Fruit fly (Drosophila melanogaster) whole organism, embryonic: ENCODE measurements around the gene CG14960.

Source experiments
- B-H2 ChIP-seq: fragments of 200-800 bp; sonication (Bioruptor generic); optimal IDR thresholded peaks from 2 replicates; lab custom pipeline; 2018; ENCODE audit warnings: missing biosample characterization, mild to moderate bottlenecking, missing genetic modification characterization
- BEAF-32 ChIP-seq: fragments of 200-800 bp; sonication (Bioruptor generic); optimal IDR thresholded peaks from 3 replicates; lab custom pipeline; 2017; ENCODE audit warnings: missing biosample characterization, missing genetic modification characterization, mild to moderate bottlenecking, moderate library complexity, missing genetic modification reagents
- CG10462 ChIP-seq: fragments of 200-800 bp; sonication (Bioruptor generic); optimal IDR thresholded peaks from 2 replicates; lab custom pipeline; 2016; ENCODE audit warnings: missing biosample characterization, missing genetic modification characterization
- CG11398 ChIP-seq: fragments of 200-800 bp; sonication (Bioruptor generic); optimal IDR thresholded peaks from 2 replicates; lab custom pipeline; 2016; ENCODE audit warnings: missing biosample characterization, missing genetic modification characterization
- CG12942 ChIP-seq: fragments of 200-800 bp; sonication (Bioruptor generic); optimal IDR thresholded peaks from 3 replicates; lab custom pipeline; 2016; ENCODE audit warnings: missing biosample characterization, missing genetic modification characterization
- CG13775 ChIP-seq: fragments of 200-800 bp; sonication (Bioruptor generic); optimal IDR thresholded peaks from 3 replicates; lab custom pipeline; 2017; ENCODE audit warnings: missing biosample characterization, mild to moderate bottlenecking, missing genetic modification characterization
- CG1529 ChIP-seq: fragments of 200-800 bp; sonication (Bioruptor generic); optimal IDR thresholded peaks from 3 replicates; lab custom pipeline; 2018; ENCODE audit warnings: missing biosample characterization, missing genetic modification characterization
- CG2202 ChIP-seq: fragments of 200-800 bp; sonication (Bioruptor generic); optimal IDR thresholded peaks from 2 replicates; lab custom pipeline; 2018; ENCODE audit warnings: missing biosample characterization, mild to moderate bottlenecking, missing genetic modification characterization
- CG30431 ChIP-seq: fragments of 200-800 bp; sonication (Bioruptor generic); optimal IDR thresholded peaks from 2 replicates; lab custom pipeline; 2017; ENCODE audit warnings: missing biosample characterization, missing genetic modification characterization
- CG31388 ChIP-seq: fragments of 200-800 bp; sonication (Bioruptor generic); optimal IDR thresholded peaks from 2 replicates; lab custom pipeline; 2016; ENCODE audit warnings: missing biosample characterization, missing genetic modification characterization
- CG32772 ChIP-seq: fragments of 200-800 bp; sonication (Bioruptor generic); IDR thresholded peaks from 2 replicates; pipeline ENCODE4 v1.3.6; 2022; ENCODE audit warnings: missing biosample characterization, missing genetic modification characterization
- CG3407 ChIP-seq: fragments of 200-800 bp; sonication (Bioruptor generic); optimal IDR thresholded peaks from 2 replicates; lab custom pipeline; 2018; ENCODE audit warnings: missing biosample characterization, mild to moderate bottlenecking, missing genetic modification characterization
- CG4707 ChIP-seq: fragments of 200-800 bp; sonication (Bioruptor generic); optimal IDR thresholded peaks from 2 replicates; lab custom pipeline; 2018; ENCODE audit warnings: missing biosample characterization, mild to moderate bottlenecking, missing genetic modification characterization, moderate library complexity
- CG5245 ChIP-seq: fragments of 200-800 bp; sonication (Bioruptor generic); optimal IDR thresholded peaks from 3 replicates; lab custom pipeline; 2016; ENCODE audit warnings: missing biosample characterization, missing genetic modification characterization
- CG6254 ChIP-seq: fragments of 200-800 bp; sonication (Bioruptor generic); optimal IDR thresholded peaks from 3 replicates; lab custom pipeline; 2017; ENCODE audit warnings: mild to moderate bottlenecking, missing biosample characterization, missing genetic modification reagents, missing genetic modification characterization
- CG7839 ChIP-seq: fragments of 200-800 bp; sonication (Bioruptor generic); optimal IDR thresholded peaks from 3 replicates; lab custom pipeline; 2018; ENCODE audit warnings: missing biosample characterization, mild to moderate bottlenecking, missing genetic modification characterization, moderate library complexity
- CG8388 ChIP-seq: fragments of 200-800 bp; sonication (Bioruptor generic); optimal IDR thresholded peaks from 2 replicates; lab custom pipeline; 2019; ENCODE audit warnings: missing biosample characterization, mild to moderate bottlenecking, missing genetic modification characterization, moderate library complexity
- CG8924 ChIP-seq: fragments of 200-800 bp; optimal IDR thresholded peaks from 3 replicates; lab custom pipeline; 2019; ENCODE audit warnings: missing biosample characterization, mild to moderate bottlenecking, missing genetic modification characterization, moderate library complexity
- CG9876 ChIP-seq: fragments of 200-800 bp; sonication (Bioruptor generic); optimal IDR thresholded peaks from 2 replicates; lab custom pipeline; 2016; ENCODE audit warnings: missing biosample characterization, missing genetic modification characterization
- D ChIP-seq, 2 experiments: fragments of 200-800 bp in 1 of 2; fragments of >200 bp in 1 of 2; sonication (Bioruptor generic) in 1 of 2; optimal IDR thresholded peaks; 2 replicates in 1 of 2; 3 replicates in 1 of 2; lab custom pipeline; 2017; ENCODE audit warnings: mild to moderate bottlenecking in 1 of 2, missing biosample characterization in 1 of 2, missing genetic modification characterization in 1 of 2, missing genetic modification reagents in 1 of 2
- D19A ChIP-seq: fragments of 200-800 bp; optimal IDR thresholded peaks from 3 replicates; lab custom pipeline; 2019; ENCODE audit warnings: missing biosample characterization, mild to moderate bottlenecking, missing genetic modification characterization, moderate library complexity
- Dip3 ChIP-seq: fragments of 200-800 bp; sonication (Bioruptor generic); optimal IDR thresholded peaks from 3 replicates; lab custom pipeline; 2016; ENCODE audit warnings: missing biosample characterization, missing genetic modification characterization
- Gug ChIP-seq: fragments of 200-800 bp; sonication (Bioruptor generic); IDR thresholded peaks from 4 replicates; pipeline ENCODE4 v1.3.6; 2022; ENCODE audit warnings: missing biosample characterization, missing genetic modification characterization
- HHEX ChIP-seq: fragments of 200-800 bp; sonication (Bioruptor generic); optimal IDR thresholded peaks from 3 replicates; lab custom pipeline; 2017; ENCODE audit warnings: missing biosample characterization, mild to moderate bottlenecking, missing genetic modification characterization, missing genetic modification reagents
- Hmr ChIP-seq: fragments of 200-800 bp; sonication (Bioruptor generic); optimal IDR thresholded peaks from 3 replicates; lab custom pipeline; 2017; ENCODE audit warnings: mild to moderate bottlenecking, missing biosample characterization, missing genetic modification reagents, missing genetic modification characterization
- Hsf ChIP-seq: fragments of 200-800 bp; sonication (Bioruptor generic); optimal IDR thresholded peaks from 3 replicates; lab custom pipeline; 2016; ENCODE audit warnings: missing biosample characterization, missing genetic modification characterization
- Jarid2 ChIP-seq: fragments of 200-800 bp; sonication (Bioruptor generic); optimal IDR thresholded peaks from 3 replicates; lab custom pipeline; 2017; ENCODE audit warnings: mild to moderate bottlenecking, missing biosample characterization, missing genetic modification reagents, missing genetic modification characterization
- Max ChIP-seq: fragments of 200-800 bp; sonication (Bioruptor generic); optimal IDR thresholded peaks from 2 replicates; lab custom pipeline; 2016; ENCODE audit warnings: missing biosample characterization, mild to moderate bottlenecking, missing genetic modification characterization
- Med ChIP-seq: fragments of 200-800 bp; sonication (Bioruptor generic); peaks from one replicate; lab custom pipeline; 2016; ENCODE audit warnings: missing biosample characterization, missing genetic modification characterization, mild to moderate bottlenecking, inconsistent platforms, moderate library complexity
- Mes4 ChIP-seq: fragments of 200-800 bp; sonication (Bioruptor generic); optimal IDR thresholded peaks from 2 replicates; lab custom pipeline; 2016; ENCODE audit warnings: missing biosample characterization, missing genetic modification characterization
- Nf-YC ChIP-seq: fragments of 200-800 bp; optimal IDR thresholded peaks from 3 replicates; lab custom pipeline; 2019; ENCODE audit warnings: missing biosample characterization, mild to moderate bottlenecking, missing genetic modification characterization, moderate library complexity
- PHDP ChIP-seq: fragments of 200-800 bp; sonication (Bioruptor generic); optimal IDR thresholded peaks from 3 replicates; lab custom pipeline; 2018; ENCODE audit warnings: missing biosample characterization, mild to moderate bottlenecking, missing genetic modification characterization, moderate library complexity
- Rfx ChIP-seq: fragments of 200-800 bp; sonication (Bioruptor generic); IDR thresholded peaks from 2 replicates; pipeline ENCODE4 v1.3.6; 2022; ENCODE audit warnings: missing biosample characterization, missing genetic modification characterization
- Sox100B ChIP-seq: fragments of 200-800 bp; sonication (Bioruptor generic); optimal IDR thresholded peaks from 3 replicates; lab custom pipeline; 2018; ENCODE audit warnings: missing biosample characterization, mild to moderate bottlenecking, missing genetic modification characterization
- Taf1 ChIP-seq: fragments of 200-800 bp; sonication (Bioruptor generic); IDR thresholded peaks from 2 replicates; pipeline ENCODE4 v1.3.6; 2022; ENCODE audit warnings: missing biosample characterization, missing genetic modification characterization
- Xbp1 ChIP-seq: fragments of 200-800 bp; sonication (Bioruptor generic); optimal IDR thresholded peaks from 3 replicates; lab custom pipeline; 2016; ENCODE audit warnings: missing biosample characterization, mild to moderate bottlenecking, missing genetic modification characterization
- cato ChIP-seq: fragments of 200-800 bp; sonication (Bioruptor generic); optimal IDR thresholded peaks from 2 replicates; lab custom pipeline; 2016; ENCODE audit warnings: missing biosample characterization, missing genetic modification characterization, borderline replicate concordance
- chif ChIP-seq, 2 experiments: fragments of 200-800 bp; sonication (Bioruptor generic); optimal IDR thresholded peaks; 3 replicates each; lab custom pipeline; 2016; ENCODE audit warnings: missing biosample characterization in 2 of 2, missing genetic modification characterization in 2 of 2
- fd3F ChIP-seq: fragments of 200-800 bp; sonication (Bioruptor generic); optimal IDR thresholded peaks from 2 replicates; lab custom pipeline; 2018; ENCODE audit warnings: missing biosample characterization, mild to moderate bottlenecking, missing genetic modification characterization, moderate library complexity
- lov ChIP-seq, 2 experiments: fragments of 200-800 bp in 1 of 2; fragments of >200 bp in 1 of 2; sonication (Bioruptor generic) in 1 of 2; IDR thresholded peaks in 1 of 2; optimal IDR thresholded peaks in 1 of 2; 2 replicates in 1 of 2; 3 replicates in 1 of 2; pipeline versions ENCODE4 v1.3.6 to Lab custom; 2017 to 2022; ENCODE audit warnings: missing biosample characterization in 1 of 2, missing genetic modification characterization in 1 of 2
- nau ChIP-seq: fragments of 200-800 bp; sonication (Bioruptor generic); optimal IDR thresholded peaks from 3 replicates; lab custom pipeline; 2017; ENCODE audit warnings: missing biosample characterization, mild to moderate bottlenecking, missing genetic modification characterization, missing genetic modification reagents
- nmo ChIP-seq: fragments of 200-800 bp; sonication (Bioruptor generic); optimal IDR thresholded peaks from 2 replicates; lab custom pipeline; 2018; ENCODE audit warnings: missing biosample characterization, mild to moderate bottlenecking, missing genetic modification characterization, moderate library complexity
- ranshi ChIP-seq: fragments of 200-800 bp; sonication (Bioruptor generic); IDR thresholded peaks from 2 replicates; pipeline ENCODE4 v1.3.6; 2022; ENCODE audit warnings: missing biosample characterization, missing genetic modification characterization
- sens ChIP-seq: fragments of 200-800 bp; sonication (Bioruptor generic); peaks from one replicate; lab custom pipeline; 2016; ENCODE audit warnings: missing biosample characterization, missing genetic modification characterization
- shn ChIP-seq: fragments of 200-800 bp; sonication (Bioruptor generic); optimal IDR thresholded peaks from 3 replicates; lab custom pipeline; 2016; ENCODE audit warnings: missing biosample characterization, missing genetic modification characterization
- tna ChIP-seq: fragments of 200-800 bp; sonication (Bioruptor generic); IDR thresholded peaks from 2 replicates; pipeline ENCODE4 v1.3.6; 2022; ENCODE audit warnings: missing biosample characterization, missing genetic modification characterization; ENCODE audit not compliant: partially characterized antibody
- trem ChIP-seq: fragments of 200-800 bp; optimal IDR thresholded peaks from 3 replicates; lab custom pipeline; 2019; ENCODE audit warnings: missing biosample characterization, mild to moderate bottlenecking, missing genetic modification characterization, moderate library complexity
- trh ChIP-seq: fragments of 200-800 bp; sonication (Bioruptor generic); optimal IDR thresholded peaks from 2 replicates; lab custom pipeline; 2016; ENCODE audit warnings: missing biosample characterization, missing genetic modification characterization
- wdn ChIP-seq: fragments of 200-800 bp; sonication (Bioruptor generic); IDR thresholded peaks from 2 replicates; pipeline ENCODE4 v1.3.6; 2022; ENCODE audit warnings: missing biosample characterization, missing genetic modification characterization

CG14960 gene

DNA sequence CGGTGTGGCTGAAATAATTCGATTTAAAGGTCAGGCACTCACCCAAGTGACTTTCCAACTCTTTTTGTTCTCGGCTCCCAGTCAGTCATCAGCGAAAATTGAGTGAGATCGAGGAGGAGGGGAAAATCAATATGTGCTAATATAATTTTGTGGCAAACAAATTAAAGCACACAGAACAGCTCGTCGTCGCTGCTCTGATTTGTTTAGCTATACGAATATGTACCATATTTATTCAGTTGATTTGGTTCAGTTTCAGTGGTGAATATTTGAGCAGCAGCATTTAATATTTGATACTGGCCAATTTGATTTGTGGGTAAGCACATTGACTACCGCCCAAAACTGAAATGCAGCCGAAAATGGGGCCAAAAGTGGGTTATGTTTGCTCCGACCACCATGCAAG lies 34.6 kb downstream of the CG14960 start (continued):
- TF ChIP-seq CG6254 (peak; percentile 11), CG8924 (tag; lab: Kevin White, UChicago) (peak; percentile 5), Taf1 (GFP tag; lab: Robert Waterston, UW) (no peak), Hsf (GFP tag; lab: Kevin White, UChicago) (peak; percentile 15), B-H2 (GFP tag; lab: Kevin White, UChicago) (no peak), Sox100B (GFP tag; lab: Kevin White, UChicago) (peak; percentile 9), chif (GFP tag; optimal IDR thresholded peaks at IDR 0.05; lab: Kevin White, UChicago) (peak in 1 of 2 experiments; percentile 27), Jarid2 (GFP tag; lab: Kevin White, UChicago) (peak; percentile 25), CG7839 (tag; lab: Kevin White, UChicago) (peak; percentile 14), CG1529 (peak; percentile 31), sens (peak; percentile 92), BEAF-32 (GFP tag; lab: Kevin White, UChicago) (no peak), ranshi (GFP tag; lab: Robert Waterston, UW) (no peak; the same call in 1 of the 2 replicates), Gug (GFP tag; lab: Robert Waterston, UW) (no peak), CG2202 (tag; lab: Kevin White, UChicago) (peak; percentile 64), CG4707 (GFP tag; lab: Kevin White, UChicago) (peak; percentile 34), fd3F (GFP tag; lab: Kevin White, UChicago) (peak; percentile 42), Dip3 (GFP tag; lab: Kevin White, UChicago) (no peak), wdn (GFP tag; lab: Robert Waterston, UW) (no peak), nmo (GFP tag; lab: Kevin White, UChicago) (peak; percentile 8), HHEX (GFP tag; lab: Kevin White, UChicago) (peak; percentile 56), shn (GFP tag; lab: Kevin White, UChicago) (peak; percentile 5), D19A (tag; lab: Kevin White, UChicago) (no peak), CG30431 (GFP tag; lab: Kevin White, UChicago) (peak; percentile 15), PHDP (peak; percentile 79), Hmr (GFP tag; lab: Kevin White, UChicago) (peak; percentile 52), trh (GFP tag; lab: Kevin White, UChicago) (peak; percentile 45), CG3407 (peak; percentile 64), D (optimal IDR thresholded peaks at IDR 0.05; lab: Kevin White, UChicago) (no peak), D (GFP tag; optimal IDR thresholded peaks at IDR 0.05; lab: Kevin White, UChicago) (peak; percentile 15), cato (GFP tag; lab: Kevin White, UChicago) (peak; percentile 31), CG31388 (GFP tag; lab: Kevin White, UChicago) (peak; percentile 22), CG5245 (GFP tag; lab: Kevin White, UChicago) (peak; percentile 13), CG32772 (GFP tag; lab: Robert Waterston, UW) (no peak), nau (GFP tag; lab: Kevin White, UChicago) (peak; percentile 63), CG10462 (peak; percentile 23), CG11398 (GFP tag; lab: Kevin White, UChicago) (peak; percentile 35), Mes4 (peak; percentile 52), CG8388 (no peak), tna (GFP tag; lab: Robert Waterston, UW) (no peak), CG12942 (GFP tag; lab: Kevin White, UChicago) (peak; percentile 4), Max (peak; percentile 33), lov (optimal IDR thresholded peaks at IDR 0.05; lab: Kevin White, UChicago) (no peak), lov (GFP tag; IDR thresholded peaks at IDR 0.05; lab: Robert Waterston, UW) (0 out of 3 replicates have a peak, but pooled peaks have one; percentile 12), trem (tag; lab: Kevin White, UChicago) (no peak), Rfx (GFP tag; lab: Robert Waterston, UW) (peak; percentile 21; the same call in 1 of the 2 replicates), Xbp1 (GFP tag; lab: Kevin White, UChicago) (peak; percentile 13), CG13775 (GFP tag; lab: Kevin White, UChicago) (no peak), Med (GFP tag; lab: Kevin White, UChicago) (peak; percentile 94), Nf-YC (tag; lab: Kevin White, UChicago) (no peak), CG9876 (GFP tag; lab: Kevin White, UChicago) (no peak)
